Worm (Caenorhabditis elegans): ENCODE results near the gene wdr-20.

wdr-20 gene

DNA sequence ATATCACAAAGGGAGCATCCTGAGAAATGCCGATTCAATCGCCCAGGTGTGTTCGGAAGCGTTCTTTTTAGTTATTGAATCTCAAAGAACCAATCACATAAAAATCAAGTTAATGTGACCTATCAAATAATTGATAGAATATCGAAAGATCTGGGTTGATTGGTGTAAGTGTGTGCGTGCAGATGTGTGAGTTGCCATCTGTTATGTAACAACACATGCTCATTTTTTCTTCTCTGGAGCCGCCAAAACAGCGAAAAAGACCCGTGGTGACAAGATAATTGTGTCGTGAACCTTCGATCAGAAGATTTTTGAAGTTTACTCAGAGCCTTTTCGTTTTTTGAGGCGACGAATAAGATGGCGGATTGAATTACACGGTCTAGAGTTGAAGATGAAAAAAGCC lies 12.8 kb upstream of the wdr-20 start:
- TF ChIP-seq nhr-67 (tag; optimal IDR thresholded peaks at IDR 0.05): no peak
- no peak for TF ChIP-seq elt-3 (tag; optimal IDR thresholded peaks at IDR 0.05)
- TF ChIP-seq nhr-43 (tag; optimal IDR thresholded peaks at IDR 0.05; ENCODE audit: poor library complexity, severe bottlenecking): no peak
- peak; percentile 29 for TF ChIP-seq nfya-1 (tag; optimal IDR thresholded peaks at IDR 0.05; ENCODE audit: insufficient read depth)
- TF ChIP-seq pqm-1 (tag; optimal IDR thresholded peaks at IDR 0.05): no peak
- TF ChIP-seq egl-5 (tag; optimal IDR thresholded peaks at IDR 0.05): peak; percentile 81
- TF ChIP-seq nhr-76 (tag; optimal IDR thresholded peaks at IDR 0.05): no peak

DNA sequence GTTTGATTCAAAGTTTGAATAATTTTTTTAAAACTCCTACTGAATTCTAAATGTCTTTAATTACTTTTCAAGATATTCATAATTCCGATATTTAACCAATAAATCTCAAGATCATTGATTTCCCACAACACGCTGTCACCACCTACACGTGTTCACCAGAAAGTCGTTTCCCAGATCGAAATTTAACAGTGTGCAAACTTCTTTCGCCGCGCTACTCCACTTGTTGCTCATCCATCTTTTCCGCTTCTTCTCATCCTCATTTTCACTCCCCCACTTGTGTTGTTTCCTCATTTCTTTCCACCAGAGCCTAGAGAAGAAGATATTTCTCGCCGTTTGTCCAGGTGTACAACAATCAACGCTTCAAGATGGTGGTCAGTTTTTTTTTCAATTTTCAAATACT lies 11.7 kb upstream of the wdr-20 start, which contains the start of gene C51E3.9:
TSS of gene C51E3.9 (plus strand) at position 301 of the 400 bp plus-strand sequence.
- peak; percentile 42 for TF ChIP-seq lin-39 (tag; optimal IDR thresholded peaks at IDR 0.05)
- TF ChIP-seq hmg-11 (tag; optimal IDR thresholded peaks at IDR 0.05): no peak

DNA sequence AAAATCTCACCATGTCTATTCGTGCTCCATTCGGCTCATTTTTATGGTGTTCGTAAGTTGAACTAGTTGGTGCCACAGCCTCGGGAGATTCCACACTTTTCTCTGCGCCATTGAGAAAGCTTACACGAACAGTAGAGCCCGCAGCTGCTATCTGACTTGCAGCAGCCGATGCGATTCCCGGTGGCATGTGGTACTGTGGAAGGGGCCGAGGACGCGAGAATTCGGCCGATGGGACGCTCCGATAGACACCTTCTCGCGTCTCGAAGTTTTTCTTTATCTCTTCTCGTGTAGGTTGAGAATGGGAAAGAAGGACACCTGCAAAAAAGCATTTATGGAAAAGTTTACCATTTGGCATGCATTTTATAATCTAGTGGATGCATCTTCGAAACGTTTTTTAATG lies 681 bp downstream of the wdr-20 start:
- TF ChIP-seq nhr-23 (tag; optimal IDR thresholded peaks at IDR 0.05) (peak; percentile 23), ceh-28 (tag; optimal IDR thresholded peaks at IDR 0.05) (no peak), daf-12 (tag; optimal IDR thresholded peaks at IDR 0.05) (no peak), nfya-1 (tag; optimal IDR thresholded peaks at IDR 0.05; ENCODE audit: insufficient read depth) (no peak), fkh-10 (GFP tag; optimal IDR thresholded peaks at IDR 0.05) (no peak), eor-1 (tag; optimal IDR thresholded peaks at IDR 0.05) (no peak), pqm-1 (tag; optimal IDR thresholded peaks at IDR 0.05) (no peak)

DNA sequence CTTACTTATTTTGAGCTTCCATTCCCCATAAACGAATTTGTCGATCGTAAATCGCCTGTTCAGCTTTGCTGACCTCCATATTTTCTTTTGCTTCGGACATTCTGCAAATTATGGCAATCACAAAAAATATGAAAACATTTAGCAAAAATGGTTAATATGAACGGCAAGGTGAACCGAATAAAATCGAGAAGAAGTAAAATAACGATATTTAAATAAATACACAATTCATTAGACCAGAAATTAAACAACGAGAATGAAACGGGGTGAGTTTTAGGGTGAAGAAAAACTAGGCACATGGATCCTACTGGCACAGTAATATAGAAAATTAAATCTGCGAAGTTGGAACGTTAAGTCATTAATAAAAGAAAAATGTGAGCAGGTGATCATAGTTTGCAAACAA lies 3.8 kb downstream of the wdr-20 start, which contains the start of gene aos-1:
TSS of gene aos-1 (minus strand) at position 101 of the 400 bp plus-strand sequence.
- TF ChIP-seq R02D3.7 (tag; optimal IDR thresholded peaks at IDR 0.05) (no peak), unc-39 (tag; optimal IDR thresholded peaks at IDR 0.05) (no peak), nhr-12 (tag; optimal IDR thresholded peaks at IDR 0.05) (no peak), ZK546.5 (tag; optimal IDR thresholded peaks at IDR 0.05) (no peak), fkh-2 (tag; optimal IDR thresholded peaks at IDR 0.05) (no peak), nhr-11 (tag; optimal IDR thresholded peaks at IDR 0.05) (no peak), ceh-9 (tag; optimal IDR thresholded peaks at IDR 0.05) (no peak), fkh-10 (GFP tag; optimal IDR thresholded peaks at IDR 0.05) (no peak), egl-27 (tag; optimal IDR thresholded peaks at IDR 0.05) (no peak), pha-4 (tag; optimal IDR thresholded peaks at IDR 0.05) (no peak), nhr-76 (tag; optimal IDR thresholded peaks at IDR 0.05) (no peak), aly-2 (tag; optimal IDR thresholded peaks at IDR 0.05) (no peak), tbx-2 (tag; optimal IDR thresholded peaks at IDR 0.05) (no peak), elt-1 (tag; optimal IDR thresholded peaks at IDR 0.05) (no peak), nhr-77 (tag; optimal IDR thresholded peaks at IDR 0.05) (no peak)

DNA sequence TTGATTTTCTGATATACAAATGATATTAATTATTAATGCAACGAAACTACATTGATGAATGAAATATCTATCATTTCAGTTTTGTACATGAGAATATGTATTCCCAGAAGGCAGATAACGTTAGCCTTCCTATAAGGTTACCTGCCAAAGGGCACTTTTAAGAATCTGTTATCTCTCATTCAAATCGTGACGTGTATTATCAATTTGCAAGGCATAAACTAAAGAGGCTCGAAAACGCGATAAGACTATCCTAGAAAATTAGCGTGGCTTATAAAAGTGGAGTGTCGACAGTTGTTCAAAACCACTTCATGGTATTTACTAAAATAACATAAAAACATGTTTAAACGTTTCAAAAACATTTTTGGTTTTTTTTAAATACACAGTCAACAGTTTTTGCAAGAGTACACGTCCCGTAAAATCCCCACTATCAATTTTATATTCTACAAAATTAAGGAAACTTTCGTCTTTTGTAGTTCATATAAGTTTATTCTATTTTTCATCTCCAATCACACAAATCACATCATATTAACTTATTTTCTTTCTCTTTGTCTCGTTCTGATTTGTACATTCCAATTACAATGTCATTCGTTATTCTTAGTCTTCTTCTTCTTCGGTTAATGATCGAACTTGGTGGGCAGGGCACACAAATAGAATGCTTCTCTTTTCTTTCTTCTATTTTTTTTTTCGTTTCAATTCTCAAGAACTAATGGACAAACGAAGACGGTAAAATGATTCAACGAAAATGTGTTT lies 9.0 kb downstream of the wdr-20 start, which contains the start of gene C08B6.10:
TSS of gene C08B6.10 (plus strand) at position 700 of the 750 bp plus-strand sequence.
- TF ChIP-seq pha-4 (tag; optimal IDR thresholded peaks at IDR 0.05) (no peak), elt-2 (tag; optimal IDR thresholded peaks at IDR 0.05) (peak; percentile 68)

DNA sequence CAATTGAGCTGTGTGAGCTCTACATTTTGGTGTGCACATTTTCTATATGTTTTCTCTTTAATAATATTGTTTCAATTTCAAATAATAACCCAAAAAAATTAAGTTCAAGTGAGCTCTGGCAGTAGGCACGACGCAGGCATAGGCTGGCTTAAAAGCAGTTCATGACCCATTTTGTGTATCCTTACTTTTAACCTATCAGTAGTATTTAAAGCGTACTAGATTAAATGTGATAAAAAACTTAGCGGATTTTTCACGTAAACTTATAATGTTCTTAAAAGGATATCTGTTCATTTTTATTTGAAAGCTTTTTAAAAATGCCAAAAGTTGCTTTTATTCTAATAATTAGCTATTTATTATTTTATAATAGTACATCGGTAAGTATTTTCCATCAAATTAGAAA lies 10.6 kb downstream of the wdr-20 start, which contains the start of gene C08B6.6:
TSS of gene C08B6.6 (plus strand) at position 301 of the 400 bp plus-strand sequence.
- TF ChIP-seq daf-12 (tag; optimal IDR thresholded peaks at IDR 0.05): no peak
- TF ChIP-seq pqm-1 (tag; optimal IDR thresholded peaks at IDR 0.05): no peak
- TF ChIP-seq ztf-11 (tag; optimal IDR thresholded peaks at IDR 0.05): no peak
- no peak for TF ChIP-seq unc-39 (tag; optimal IDR thresholded peaks at IDR 0.05)
- no peak for TF ChIP-seq ztf-4 (tag; optimal IDR thresholded peaks at IDR 0.05)
- TF ChIP-seq ceh-16 (tag; optimal IDR thresholded peaks at IDR 0.05): no peak
- TF ChIP-seq nhr-11 (tag; optimal IDR thresholded peaks at IDR 0.05): no peak
- no peak for TF ChIP-seq snpc-4 (tag; optimal IDR thresholded peaks at IDR 0.05)
- TF ChIP-seq ama-1 (optimal IDR thresholded peaks at IDR 0.05): no peak
- TF ChIP-seq nhr-77 (tag; optimal IDR thresholded peaks at IDR 0.05): no peak
- no peak for TF ChIP-seq mml-1 (tag; optimal IDR thresholded peaks at IDR 0.05)
- no peak for TF ChIP-seq fkh-10 (GFP tag; optimal IDR thresholded peaks at IDR 0.05)
- TF ChIP-seq zag-1 (tag; optimal IDR thresholded peaks at IDR 0.05): no peak
- no peak for TF ChIP-seq nhr-28 (tag; optimal IDR thresholded peaks at IDR 0.05)
